Fruit fly (Drosophila melanogaster) whole organism, embryonic: ENCODE measurements around the gene CG6048.

Experiments
- CG12104 ChIP-seq: fragments of 200-800 bp; sonication (Bioruptor generic); optimal IDR thresholded peaks from 3 replicates; lab custom pipeline; 2016; ENCODE audit warnings: missing biosample characterization, missing genetic modification characterization
- CG3407 ChIP-seq: fragments of 200-800 bp; sonication (Bioruptor generic); optimal IDR thresholded peaks from 2 replicates; lab custom pipeline; 2018; ENCODE audit warnings: missing biosample characterization, mild to moderate bottlenecking, missing genetic modification characterization
- CG43689 ChIP-seq: fragments of 200-800 bp; sonication (Bioruptor generic); IDR thresholded peaks from 2 replicates; pipeline ENCODE4 v1.3.6; 2022; ENCODE audit warnings: missing biosample characterization, missing genetic modification characterization
- CG8765 ChIP-seq: fragments of 200-800 bp; sonication (Bioruptor generic); IDR thresholded peaks from 2 replicates; pipeline ENCODE4 v1.3.6; 2022; ENCODE audit warnings: missing biosample characterization, missing genetic modification characterization
- Hand ChIP-seq: fragments of 200-800 bp; sonication (Bioruptor generic); optimal IDR thresholded peaks from 2 replicates; lab custom pipeline; 2017; ENCODE audit warnings: mild to moderate bottlenecking, missing biosample characterization, missing genetic modification reagents, missing genetic modification characterization
- Kr ChIP-seq: fragments of 200-800 bp; sonication (Bioruptor generic); optimal IDR thresholded peaks from 2 replicates; lab custom pipeline; 2017; ENCODE audit warnings: missing biosample characterization, mild to moderate bottlenecking, missing genetic modification characterization
- h ChIP-seq: fragments of >200 bp; optimal IDR thresholded peaks from 2 replicates; lab custom pipeline; 2017
- mam ChIP-seq: fragments of 200-800 bp; sonication (Bioruptor generic); optimal IDR thresholded peaks from 3 replicates; lab custom pipeline; 2016; ENCODE audit warnings: missing biosample characterization, missing genetic modification characterization
- wdn ChIP-seq: fragments of 200-800 bp; sonication (Bioruptor generic); IDR thresholded peaks from 2 replicates; pipeline ENCODE4 v1.3.6; 2022; ENCODE audit warnings: missing biosample characterization, missing genetic modification characterization

DNA sequence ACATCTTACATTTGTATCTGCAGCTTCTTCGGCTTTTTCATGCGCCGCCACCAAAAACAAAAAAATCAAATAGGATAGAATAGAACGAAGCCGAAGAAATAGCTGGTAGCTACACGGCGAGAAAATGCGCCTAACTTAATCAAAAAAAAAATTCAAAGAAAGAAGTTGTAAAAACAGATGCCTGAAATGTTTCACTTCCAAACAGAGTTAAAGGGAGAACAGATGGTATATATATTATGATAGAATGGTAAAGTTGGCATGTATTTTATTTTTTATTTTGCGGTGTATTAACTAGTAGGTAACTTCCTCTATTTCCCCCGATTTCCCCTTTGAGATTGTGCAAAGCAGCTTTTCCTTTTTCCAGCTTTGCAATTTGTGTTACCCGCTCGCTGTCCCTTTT is 28.0 kb upstream of the CG6048 start:
- TF ChIP-seq Kr (GFP tag; lab: Kevin White, UChicago) (no peak), CG43689 (GFP tag; lab: Robert Waterston, UW) (no peak), Hand (GFP tag; lab: Kevin White, UChicago) (no peak), CG3407 (GFP tag; lab: Kevin White, UChicago) (no peak), CG12104 (GFP tag; lab: Kevin White, UChicago) (peak; percentile 12), CG8765 (no peak), h (lab: Kevin White, UChicago) (no peak), wdn (GFP tag; lab: Robert Waterston, UW) (no peak), mam (GFP tag; lab: Kevin White, UChicago) (no peak)
